Worm (Caenorhabditis elegans) whole organism, early embryonic: ENCODE measurements around the gene Y71H2B.5.

ENCODE experiments used
- B0310.2 ChIP-seq: sonication (generic microtip); optimal IDR thresholded peaks from 2 replicates; lab custom pipeline; 2016; ENCODE audit warnings: mild to moderate bottlenecking, missing genetic modification characterization, missing compliant biosample characterization
- F13C5.2 ChIP-seq: sonication (generic microtip); optimal IDR thresholded peaks from 2 replicates; lab custom pipeline; 2017; ENCODE audit warnings: mild to moderate bottlenecking, missing genetic modification characterization, inconsistent platforms, missing compliant biosample characterization
- aly-1 ChIP-seq: sonication (generic microtip); optimal IDR thresholded peaks from 2 replicates; lab custom pipeline; 2016; ENCODE audit warnings: missing genetic modification characterization, missing compliant biosample characterization
- ama-1 ChIP-seq: fragments of 150-350 bp; optimal IDR thresholded peaks from 2 replicates; lab custom pipeline; 2014
- ceh-13 ChIP-seq: fragments of 200-800 bp; sonication (Bioruptor generic); optimal IDR thresholded peaks from 2 replicates; lab custom pipeline; 2018; ENCODE audit warnings: mild to moderate bottlenecking, missing genetic modification characterization, missing compliant biosample characterization
- ceh-36 ChIP-seq: sonication (generic microtip); optimal IDR thresholded peaks from 2 replicates; lab custom pipeline; 2016; ENCODE audit warnings: missing genetic modification characterization, inconsistent platforms, missing compliant biosample characterization
- ets-7 ChIP-seq: sonication (generic microtip); optimal IDR thresholded peaks from 2 replicates; lab custom pipeline; 2016; ENCODE audit warnings: missing genotype, missing genetic modification characterization, missing compliant biosample characterization
- flt-1 ChIP-seq: fragments of 200-800 bp; sonication (Bioruptor generic); IDR thresholded peaks from 2 replicates; pipeline ENCODE4 v1.3.6; 2022; ENCODE audit warnings: missing genetic modification characterization, missing compliant biosample characterization
- hmbx-1 ChIP-seq: sonication (generic microtip); optimal IDR thresholded peaks from 2 replicates; lab custom pipeline; 2016; ENCODE audit warnings: mild to moderate bottlenecking, missing genetic modification characterization, missing compliant biosample characterization
- hmg-4 ChIP-seq: fragments of 200-800 bp; sonication (Bioruptor generic); optimal IDR thresholded peaks from 2 replicates; lab custom pipeline; 2018; ENCODE audit warnings: mild to moderate bottlenecking, missing genetic modification characterization, missing compliant biosample characterization
- hnd-1 ChIP-seq: sonication (generic microtip); optimal IDR thresholded peaks from 2 replicates; lab custom pipeline; 2016; ENCODE audit warnings: missing genetic modification characterization, missing compliant biosample characterization
- pes-1 ChIP-seq: fragments of 200-800 bp; sonication (Bioruptor generic); IDR thresholded peaks from 2 replicates; pipeline ENCODE4 v1.3.6; 2022; ENCODE audit warnings: missing genetic modification reagents, missing genetic modification characterization, missing compliant biosample characterization
- scrt-1 ChIP-seq: fragments of 200-800 bp; sonication (Bioruptor generic); IDR thresholded peaks from 2 replicates; pipeline ENCODE4 v1.3.6; 2022; ENCODE audit warnings: missing genetic modification characterization, missing compliant biosample characterization
- sea-1 ChIP-seq: fragments of 200-800 bp; sonication (Bioruptor generic); conservative IDR thresholded peaks from 2 replicates; pipeline ENCODE4 v1.3.6; 2022; ENCODE audit warnings: missing genetic modification characterization, missing compliant biosample characterization
- tbx-11 ChIP-seq: fragments of 200-800 bp; sonication (Bioruptor generic); IDR thresholded peaks from 2 replicates; pipeline ENCODE4 v1.3.6; 2022; ENCODE audit warnings: missing genetic modification characterization, missing compliant biosample characterization
- tbx-37 ChIP-seq: fragments of 200-800 bp; sonication (Bioruptor generic); conservative IDR thresholded peaks from 2 replicates; pipeline ENCODE4 v1.3.6; 2022; ENCODE audit warnings: missing genetic modification reagents, missing genetic modification characterization, missing compliant biosample characterization
- tra-4 ChIP-seq: sonication (generic microtip); optimal IDR thresholded peaks from 2 replicates; lab custom pipeline; 2017; ENCODE audit warnings: missing genetic modification characterization, missing compliant biosample characterization

The Y71H2B.5 gene

DNA sequence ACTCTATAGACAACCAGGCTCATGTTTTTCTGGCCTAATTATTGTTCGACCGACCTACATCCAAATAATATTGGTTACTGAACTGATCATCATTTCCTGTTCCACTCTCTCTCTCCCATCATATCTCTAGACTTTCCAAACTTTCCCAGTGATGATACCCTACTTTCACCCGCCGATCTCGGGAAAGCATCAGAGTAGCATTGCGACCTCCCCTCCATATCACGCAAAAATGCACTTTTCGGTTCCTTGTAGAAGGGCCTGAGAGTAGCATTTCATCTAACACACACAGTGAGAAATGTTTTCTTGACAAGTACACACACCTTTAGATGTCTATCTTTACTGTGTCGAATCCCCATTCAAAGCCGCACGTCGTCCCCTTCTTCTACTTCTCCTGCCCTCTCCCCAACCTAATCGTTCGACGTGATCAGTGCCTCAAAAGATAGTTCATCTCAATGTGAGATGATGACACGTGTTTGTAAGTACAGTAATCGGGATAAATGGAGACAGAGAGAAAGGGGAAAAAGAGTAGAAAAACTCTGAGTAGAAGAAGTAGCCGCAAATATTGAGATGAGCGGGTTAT, 25.1 kb downstream of the Y71H2B.5 start:
- TF ChIP-seq pes-1 (GFP tag; lab: Robert Waterston, UW), result no peak
- TF ChIP-seq aly-1 (tag; lab: Kevin White, UChicago), result no peak
- no peak for TF ChIP-seq ets-7 (tag; lab: Kevin White, UChicago)
- no peak for TF ChIP-seq ceh-36
- TF ChIP-seq sea-1, result no peak
- TF ChIP-seq hnd-1, result no peak
- no peak for TF ChIP-seq scrt-1 (GFP tag; lab: Robert Waterston, UW)
- TF ChIP-seq tra-4 (tag; lab: Kevin White, UChicago), result no peak
- TF ChIP-seq hmg-4 (GFP tag; lab: Kevin White, UChicago), result no peak
- no peak for TF ChIP-seq tbx-37 (GFP tag; lab: Robert Waterston, UW)
- TF ChIP-seq flt-1 (GFP tag; lab: Robert Waterston, UW), result no peak
- no peak for TF ChIP-seq hmbx-1 (tag; lab: Kevin White, UChicago)
- no peak for TF ChIP-seq tbx-11 (GFP tag; lab: Robert Waterston, UW)
- TF ChIP-seq B0310.2 (tag; lab: Kevin White, UChicago), result no peak
- no peak for TF ChIP-seq F13C5.2 (tag; lab: Kevin White, UChicago)

DNA sequence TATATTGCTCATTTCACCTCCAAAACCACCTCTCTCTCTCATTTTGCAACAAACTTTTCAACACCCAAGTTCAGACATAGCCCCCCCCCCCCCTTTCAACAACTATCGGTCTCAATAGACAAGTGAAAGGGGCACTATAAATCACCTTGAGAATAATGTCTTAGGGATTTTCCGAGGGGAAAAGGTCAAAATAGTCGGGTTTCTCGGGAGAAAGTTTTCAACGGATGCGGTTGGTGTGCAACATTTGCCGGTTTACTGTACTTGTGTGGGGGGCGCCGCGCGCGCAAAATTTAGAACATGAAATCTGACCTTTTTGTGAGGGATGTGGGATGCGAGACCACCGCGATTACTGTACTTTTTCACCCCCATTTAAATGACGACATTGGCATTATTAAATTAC, 26.8 kb downstream of the Y71H2B.5 start:
- TF ChIP-seq scrt-1 (GFP tag; lab: Robert Waterston, UW), result no peak
- no peak for TF ChIP-seq tra-4 (tag; lab: Kevin White, UChicago)

DNA sequence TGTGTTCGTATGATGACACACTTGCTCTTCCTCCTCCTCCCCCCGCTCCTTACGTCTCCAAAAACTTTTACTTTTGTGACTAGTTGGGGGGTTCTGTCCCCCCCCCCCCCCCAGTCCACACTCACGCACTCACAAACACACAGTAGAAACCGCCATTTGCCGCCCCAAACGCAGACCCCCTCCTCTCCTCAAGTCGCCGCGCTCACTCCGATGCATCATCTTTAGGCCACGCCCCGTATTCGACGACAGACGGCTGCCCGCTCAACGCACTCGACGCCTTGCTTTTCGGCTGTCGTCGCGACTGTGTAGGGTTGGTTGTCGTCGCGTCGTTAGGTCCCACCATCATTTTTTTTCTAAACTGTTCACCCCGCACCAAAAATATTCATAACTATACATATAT, 28.3 kb downstream of the Y71H2B.5 start, which contains the start of gene zmp-2:
zmp-2 (plus strand) TSS at position 247 of the 400 bp plus-strand sequence.
- TF ChIP-seq ceh-36 (no peak), flt-1 (GFP tag; lab: Robert Waterston, UW) (no peak), ets-7 (tag; lab: Kevin White, UChicago) (no peak)

DNA sequence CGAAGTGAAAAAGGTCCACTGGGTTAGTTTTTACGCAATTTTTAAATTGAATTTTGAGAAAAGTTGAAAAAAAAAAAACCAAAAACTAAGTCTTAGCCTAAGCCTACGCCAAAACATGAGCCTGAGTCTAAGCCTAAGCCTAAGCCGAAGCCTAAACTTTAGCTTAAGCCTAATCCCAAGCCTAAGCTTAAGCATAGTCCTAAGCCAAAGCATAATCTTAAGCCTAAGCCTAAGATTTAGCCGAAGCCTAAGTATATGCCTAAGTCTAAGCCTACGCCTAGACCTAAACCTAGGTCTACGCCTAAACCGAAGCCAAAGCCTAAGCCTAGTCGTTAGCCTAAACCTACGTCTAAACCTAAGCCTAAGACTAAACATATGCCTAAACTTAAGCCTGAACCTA, 33.8 kb downstream of the Y71H2B.5 start:
- TF ChIP-seq ceh-36, result peak; percentile 52
- TF ChIP-seq flt-1 (GFP tag; lab: Robert Waterston, UW), result no peak

DNA sequence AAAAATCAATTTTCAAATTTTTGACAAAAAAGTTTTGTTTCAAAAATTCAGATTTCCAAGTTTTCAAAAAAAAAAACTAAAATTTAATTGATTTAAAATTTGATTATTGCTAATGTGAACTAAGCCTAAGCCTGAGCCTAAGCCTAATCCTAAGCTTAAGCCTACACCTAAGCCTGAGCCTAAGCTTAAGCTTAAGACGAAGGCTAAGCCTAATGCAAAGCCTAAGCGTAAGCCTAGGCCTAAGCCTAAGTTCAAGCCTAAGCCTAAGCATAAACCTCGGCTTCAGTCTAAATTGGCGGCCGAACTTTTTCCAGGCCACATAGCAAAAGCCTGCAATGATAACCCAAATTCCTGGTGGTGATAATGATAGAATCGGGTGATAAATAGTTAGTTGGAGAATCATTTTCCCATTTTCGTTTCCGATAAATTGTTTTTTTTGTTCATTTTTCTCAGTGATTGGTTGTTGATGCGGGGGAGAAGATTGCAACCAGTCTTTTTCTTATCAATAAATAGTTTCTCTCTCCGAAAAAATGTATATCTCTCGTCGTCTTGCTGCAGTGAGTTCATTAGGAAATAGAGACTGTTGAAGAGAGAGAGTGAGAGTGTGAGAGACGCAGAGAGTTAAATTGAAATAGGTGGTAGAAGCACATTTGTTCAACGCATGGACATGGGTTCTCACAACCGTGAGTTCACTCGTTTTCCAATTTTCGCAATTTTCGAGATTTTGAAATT, 39.5 kb downstream of the Y71H2B.5 start:
- TF ChIP-seq tbx-11 (GFP tag; lab: Robert Waterston, UW) (no peak), ceh-36 (peak; percentile 47)

DNA sequence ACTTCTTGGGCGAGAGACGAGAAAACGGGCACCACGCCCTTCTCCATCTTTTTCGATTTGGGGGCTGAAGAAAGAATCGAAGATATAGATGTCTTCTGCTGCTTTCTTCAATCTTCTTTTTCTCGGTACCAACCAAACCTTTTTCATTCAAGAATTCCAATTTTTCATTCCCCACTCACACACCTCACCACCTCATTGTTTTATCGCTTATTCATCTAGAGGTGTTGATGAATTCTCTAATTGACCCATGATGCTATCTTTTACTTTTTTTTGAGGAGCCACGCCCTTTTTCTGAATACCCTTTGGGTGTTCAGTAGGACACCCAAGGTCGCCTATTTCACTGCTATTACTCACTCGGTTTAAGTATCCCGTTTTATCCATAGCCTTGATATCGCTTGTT, 43.7 kb downstream of the Y71H2B.5 start:
- no peak for TF ChIP-seq B0310.2 (tag; lab: Kevin White, UChicago)

DNA sequence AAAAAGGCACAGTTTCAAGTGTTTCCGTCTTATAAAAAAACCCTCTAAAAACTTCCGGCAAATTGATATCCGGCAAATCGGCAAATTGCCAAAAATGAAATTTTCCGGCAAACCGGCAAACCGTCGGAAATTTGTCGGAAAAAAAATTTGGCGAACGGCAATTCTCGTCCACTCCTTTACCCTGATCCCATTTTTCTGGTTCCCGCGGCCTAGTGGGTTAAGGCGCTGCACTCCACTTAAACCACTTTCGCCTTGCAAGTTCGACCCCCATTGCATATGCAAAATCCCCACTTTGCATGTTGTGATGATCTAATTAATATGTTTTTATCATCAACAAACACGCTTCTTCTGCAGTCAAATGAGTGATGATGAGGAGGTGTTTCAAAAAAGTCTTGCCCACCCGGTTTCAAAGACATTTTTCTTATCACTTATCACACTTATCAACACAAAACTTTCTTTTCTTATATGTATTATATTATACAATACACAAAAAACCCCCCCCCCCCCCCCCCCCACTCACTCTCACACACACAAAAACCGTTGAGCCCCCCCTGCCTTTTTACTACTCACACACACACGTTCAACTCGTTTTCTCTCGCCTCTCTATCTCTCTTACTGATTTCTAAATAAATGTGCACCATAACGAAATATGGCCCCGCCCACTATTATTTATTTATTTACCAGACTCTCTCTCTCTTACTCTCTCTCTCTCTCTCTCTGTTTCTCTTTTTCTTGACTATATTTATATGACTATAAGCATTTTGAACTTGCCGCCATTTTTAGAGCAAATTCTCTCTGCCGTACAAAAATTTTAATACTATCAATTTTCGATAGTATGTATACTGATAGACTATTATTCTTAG, 45.1 kb downstream of the Y71H2B.5 start:
- TF ChIP-seq tra-4 (tag; lab: Kevin White, UChicago) (no peak), hnd-1 (no peak), ceh-13 (GFP tag; lab: Kevin White, UChicago) (no peak), hmg-4 (GFP tag; lab: Kevin White, UChicago) (no peak), B0310.2 (tag; lab: Kevin White, UChicago) (no peak), aly-1 (tag; lab: Kevin White, UChicago) (no peak), pes-1 (GFP tag; lab: Robert Waterston, UW) (no peak), sea-1 (no peak), flt-1 (GFP tag; lab: Robert Waterston, UW) (no peak), tbx-37 (GFP tag; lab: Robert Waterston, UW) (no peak), F13C5.2 (tag; lab: Kevin White, UChicago) (no peak)

DNA sequence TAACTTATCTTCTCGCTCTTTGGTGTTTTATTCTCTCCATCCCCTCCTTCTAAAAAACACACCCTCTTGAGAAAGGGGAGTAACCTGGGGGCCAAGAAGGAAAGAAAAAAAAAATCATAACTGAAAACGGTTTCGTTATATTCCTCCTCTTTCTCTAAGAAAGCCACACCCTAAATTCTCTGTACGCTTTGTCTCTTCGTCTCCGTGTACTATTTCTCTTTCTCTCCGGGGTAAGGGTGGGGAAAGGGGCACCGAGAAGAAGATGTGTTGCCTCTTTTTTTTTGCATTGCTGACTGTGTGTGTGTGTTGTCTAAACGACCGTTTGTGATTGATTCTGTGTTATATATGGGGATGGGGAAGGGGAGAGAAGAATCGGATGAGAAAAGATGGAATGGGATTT, 48.4 kb downstream of the Y71H2B.5 start:
- no peak for TF ChIP-seq B0310.2 (tag; lab: Kevin White, UChicago)

DNA sequence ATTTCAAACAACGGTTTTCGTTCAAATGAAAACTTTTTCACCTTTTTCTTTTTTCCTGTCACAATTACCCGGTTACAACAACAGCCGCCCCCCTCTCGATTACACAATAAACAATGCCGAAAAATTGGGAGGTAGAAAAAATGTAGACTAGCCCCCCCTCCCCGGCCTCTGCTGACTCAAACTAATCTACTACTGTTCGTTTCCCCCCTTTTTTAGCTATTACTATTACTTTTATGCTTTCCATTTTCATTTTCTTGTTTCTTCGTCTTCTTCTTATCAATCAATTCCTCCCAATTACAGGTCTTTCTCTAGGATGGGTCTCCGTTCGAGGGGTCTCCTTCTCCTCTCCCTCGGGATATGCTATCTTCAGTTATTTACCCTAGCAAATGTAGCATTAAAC, 50.0 kb downstream of the Y71H2B.5 start, which contains the start of gene let-805:
let-805 (plus strand) TSS at position 301 of the 400 bp plus-strand sequence.
- no peak for TF ChIP-seq flt-1 (GFP tag; lab: Robert Waterston, UW)
- TF ChIP-seq ets-7 (tag; lab: Kevin White, UChicago), result no peak
- TF ChIP-seq sea-1, result no peak
- TF ChIP-seq tbx-37 (GFP tag; lab: Robert Waterston, UW), result no peak
- TF ChIP-seq tbx-11 (GFP tag; lab: Robert Waterston, UW), result no peak
- TF ChIP-seq hmg-4 (GFP tag; lab: Kevin White, UChicago), result no peak
- no peak for TF ChIP-seq pes-1 (GFP tag; lab: Robert Waterston, UW)
- no peak for TF ChIP-seq B0310.2 (tag; lab: Kevin White, UChicago)
- TF ChIP-seq tra-4 (tag; lab: Kevin White, UChicago), result no peak
- TF ChIP-seq scrt-1 (GFP tag; lab: Robert Waterston, UW), result no peak
- no peak for TF ChIP-seq hnd-1
- no peak for TF ChIP-seq ceh-36
- TF ChIP-seq hmbx-1 (tag; lab: Kevin White, UChicago), result no peak
- TF ChIP-seq aly-1 (tag; lab: Kevin White, UChicago), result no peak
- TF ChIP-seq ama-1 (lab: Kevin White, UChicago), result no peak
- no peak for TF ChIP-seq ceh-13 (GFP tag; lab: Kevin White, UChicago)
- no peak for TF ChIP-seq F13C5.2 (tag; lab: Kevin White, UChicago)
